Fruit fly (Drosophila melanogaster) whole organism, embryonic: ENCODE data around the gene Mettl4.
A peak's percentile ranks its signal among the peaks of the same experiment; 100 is the strongest.

Experiments
- Abd-B ChIP-seq: fragments of 200-800 bp; sonication (Bioruptor generic); optimal IDR thresholded peaks from 2 replicates; lab custom pipeline; 2018; ENCODE audit warnings: missing biosample characterization, mild to moderate bottlenecking, missing genetic modification characterization, moderate library complexity
- CG11456 ChIP-seq: fragments of 200-800 bp; sonication (Bioruptor generic); IDR thresholded peaks from 3 replicates; pipeline ENCODE4 v1.3.6; 2022; ENCODE audit warnings: missing biosample characterization, missing genetic modification characterization
- CG12659 ChIP-seq: fragments of 200-800 bp; sonication (Bioruptor generic); optimal IDR thresholded peaks from 3 replicates; lab custom pipeline; 2017; ENCODE audit warnings: mild to moderate bottlenecking, missing biosample characterization, missing genetic modification reagents, missing genetic modification characterization
- CG13296 ChIP-seq: fragments of 200-800 bp; sonication (Bioruptor generic); optimal IDR thresholded peaks from 3 replicates; lab custom pipeline; 2018; ENCODE audit warnings: missing biosample characterization, mild to moderate bottlenecking, missing genetic modification characterization
- CG14667 ChIP-seq: fragments of 200-800 bp; sonication (Bioruptor generic); IDR thresholded peaks from 2 replicates; pipeline ENCODE4 v1.3.6; 2022; ENCODE audit warnings: missing biosample characterization, missing genetic modification characterization
- CG14860 ChIP-seq: fragments of 200-800 bp; sonication (Bioruptor generic); IDR thresholded peaks from 3 replicates; pipeline ENCODE4 v1.3.6; 2022; ENCODE audit warnings: missing biosample characterization, missing genetic modification characterization; ENCODE audit not compliant: partially characterized antibody
- CG15269 ChIP-seq: fragments of 200-800 bp; sonication (Bioruptor generic); optimal IDR thresholded peaks from 2 replicates; lab custom pipeline; 2018; ENCODE audit warnings: missing biosample characterization, mild to moderate bottlenecking, missing genetic modification characterization, moderate library complexity
- CG15514 ChIP-seq: fragments of 200-800 bp; sonication (Bioruptor generic); optimal IDR thresholded peaks from 3 replicates; lab custom pipeline; 2017; ENCODE audit warnings: missing biosample characterization, missing genetic modification characterization, mild to moderate bottlenecking, moderate library complexity, missing genetic modification reagents
- CG16813 ChIP-seq: fragments of 200-800 bp; sonication (Bioruptor generic); IDR thresholded peaks from 3 replicates; pipeline ENCODE4 v1.3.6; 2022; ENCODE audit warnings: missing biosample characterization, missing genetic modification characterization; ENCODE audit not compliant: partially characterized antibody
- CG17829 ChIP-seq: fragments of 200-800 bp; optimal IDR thresholded peaks from 2 replicates; lab custom pipeline; 2019; ENCODE audit warnings: missing biosample characterization, mild to moderate bottlenecking, missing genetic modification characterization, moderate library complexity
- CG2129 ChIP-seq: fragments of 200-800 bp; sonication (Bioruptor generic); IDR thresholded peaks from 2 replicates; pipeline ENCODE4 v1.3.6; 2022; ENCODE audit warnings: missing biosample characterization, missing genetic modification characterization; ENCODE audit not compliant: partially characterized antibody
- CG2202 ChIP-seq: fragments of 200-800 bp; sonication (Bioruptor generic); optimal IDR thresholded peaks from 2 replicates; lab custom pipeline; 2018; ENCODE audit warnings: missing biosample characterization, mild to moderate bottlenecking, missing genetic modification characterization
- CG30020 ChIP-seq: fragments of 200-800 bp; optimal IDR thresholded peaks from 2 replicates; lab custom pipeline; 2019; ENCODE audit warnings: missing biosample characterization, mild to moderate bottlenecking, missing genetic modification characterization, moderate library complexity
- CG34376 ChIP-seq: fragments of 200-800 bp; sonication (Bioruptor generic); optimal IDR thresholded peaks from 2 replicates; lab custom pipeline; 2018; ENCODE audit warnings: missing biosample characterization, mild to moderate bottlenecking, missing genetic modification characterization
- CG3995 ChIP-seq: fragments of 200-800 bp; sonication (Bioruptor generic); optimal IDR thresholded peaks from 3 replicates; lab custom pipeline; 2016; ENCODE audit warnings: missing biosample characterization, missing genetic modification characterization
- CG6654 ChIP-seq: fragments of 200-800 bp; sonication (Bioruptor generic); optimal IDR thresholded peaks from 2 replicates; lab custom pipeline; 2017; ENCODE audit warnings: missing biosample characterization, mild to moderate bottlenecking, missing genetic modification characterization
- CG6765 ChIP-seq: fragments of 200-800 bp; sonication (Bioruptor generic); optimal IDR thresholded peaks from 3 replicates; lab custom pipeline; 2017; ENCODE audit warnings: missing biosample characterization, mild to moderate bottlenecking, missing genetic modification characterization
- CG6854 ChIP-seq: fragments of 200-800 bp; sonication (Bioruptor generic); optimal IDR thresholded peaks from 3 replicates; lab custom pipeline; 2017; ENCODE audit warnings: missing biosample characterization, mild to moderate bottlenecking, missing genetic modification characterization
- CG7987 ChIP-seq: fragments of 200-800 bp; sonication (Bioruptor generic); optimal IDR thresholded peaks from 2 replicates; lab custom pipeline; 2018; ENCODE audit warnings: missing biosample characterization, mild to moderate bottlenecking, missing genetic modification characterization, moderate library complexity
- CTCF ChIP-seq: fragments of 200-800 bp; sonication (Bioruptor generic); optimal IDR thresholded peaks from 2 replicates; lab custom pipeline; 2017; ENCODE audit warnings: missing biosample characterization, mild to moderate bottlenecking, missing genetic modification characterization, moderate library complexity
- Camta ChIP-seq: fragments of 200-800 bp; sonication (Bioruptor generic); optimal IDR thresholded peaks from 2 replicates; lab custom pipeline; 2016; ENCODE audit warnings: missing biosample characterization, missing genetic modification characterization
- D19A ChIP-seq: fragments of 200-800 bp; optimal IDR thresholded peaks from 3 replicates; lab custom pipeline; 2019; ENCODE audit warnings: missing biosample characterization, mild to moderate bottlenecking, missing genetic modification characterization, moderate library complexity
- Doc3 ChIP-seq: fragments of 200-800 bp; sonication (Bioruptor generic); IDR thresholded peaks from 3 replicates; pipeline ENCODE4 v1.3.6; 2022; ENCODE audit warnings: missing biosample characterization, missing genetic modification characterization; ENCODE audit not compliant: partially characterized antibody
- Elba2 ChIP-seq: fragments of 200-800 bp; sonication (Bioruptor generic); optimal IDR thresholded peaks from 3 replicates; lab custom pipeline; 2016; ENCODE audit warnings: missing biosample characterization, missing genetic modification characterization
- MBD-R2 ChIP-seq: fragments of 200-800 bp; sonication (Bioruptor generic); IDR thresholded peaks from 2 replicates; pipeline ENCODE4 v1.3.6; 2022; ENCODE audit warnings: missing biosample characterization, missing genetic modification characterization
- Myb ChIP-seq: fragments of 200-800 bp; sonication (Bioruptor generic); optimal IDR thresholded peaks from 2 replicates; lab custom pipeline; 2016; ENCODE audit warnings: missing biosample characterization, missing genetic modification characterization
- NFAT ChIP-seq: fragments of 200-800 bp; sonication (Bioruptor generic); IDR thresholded peaks from 2 replicates; pipeline ENCODE4 v1.3.6; 2022; ENCODE audit warnings: missing biosample characterization, missing genetic modification characterization
- Nf-YA ChIP-seq: fragments of 200-800 bp; sonication (Bioruptor generic); IDR thresholded peaks from 2 replicates; pipeline ENCODE4 v1.3.6; 2022; ENCODE audit warnings: missing biosample characterization, missing genetic modification characterization
- Opbp ChIP-seq: fragments of 200-800 bp; sonication (Bioruptor generic); IDR thresholded peaks from 3 replicates; pipeline ENCODE4 v1.3.6; 2022; ENCODE audit warnings: missing biosample characterization, missing genetic modification characterization; ENCODE audit not compliant: partially characterized antibody
- Optix ChIP-seq: fragments of 200-800 bp; sonication (Bioruptor generic); IDR thresholded peaks from 3 replicates; pipeline ENCODE4 v1.3.6; 2022; ENCODE audit warnings: missing biosample characterization, missing genetic modification characterization
- YL-1 ChIP-seq: fragments of 200-800 bp; sonication (Bioruptor generic); optimal IDR thresholded peaks from 3 replicates; lab custom pipeline; 2017; ENCODE audit warnings: missing biosample characterization, mild to moderate bottlenecking, missing genetic modification characterization
- ato ChIP-seq: fragments of 200-800 bp; sonication (Bioruptor generic); IDR thresholded peaks from 2 replicates; pipeline ENCODE4 v1.3.6; 2022; ENCODE audit warnings: missing biosample characterization, missing genetic modification characterization; ENCODE audit not compliant: partially characterized antibody
- chm ChIP-seq: fragments of 200-800 bp; sonication (Bioruptor generic); IDR thresholded peaks from 2 replicates; pipeline ENCODE4 v1.3.6; 2022; ENCODE audit warnings: missing biosample characterization, missing genetic modification characterization
- dmrt11E ChIP-seq: fragments of 200-800 bp; sonication (Bioruptor generic); optimal IDR thresholded peaks from 3 replicates; lab custom pipeline; 2018; ENCODE audit warnings: missing biosample characterization, mild to moderate bottlenecking, missing genetic modification characterization, moderate library complexity
- grn ChIP-seq: fragments of 200-800 bp; sonication (Bioruptor generic); optimal IDR thresholded peaks from 3 replicates; lab custom pipeline; 2017; ENCODE audit warnings: missing biosample characterization, missing genetic modification characterization
- hbn ChIP-seq: fragments of 200-800 bp; sonication (Bioruptor generic); IDR thresholded peaks from 2 replicates; pipeline ENCODE4 v1.3.6; 2022; ENCODE audit warnings: missing biosample characterization, missing genetic modification characterization; ENCODE audit not compliant: partially characterized antibody
- kni ChIP-seq: fragments of 200-800 bp; sonication (Bioruptor generic); optimal IDR thresholded peaks from 3 replicates; lab custom pipeline; 2017; ENCODE audit warnings: mild to moderate bottlenecking, missing biosample characterization, missing genetic modification reagents, missing genetic modification characterization
- knrl ChIP-seq: fragments of 200-800 bp; sonication (Bioruptor generic); IDR thresholded peaks from 3 replicates; pipeline ENCODE4 v1.3.6; 2022; ENCODE audit warnings: missing biosample characterization, missing genetic modification characterization; ENCODE audit not compliant: partially characterized antibody
- pfk ChIP-seq: fragments of 200-800 bp; sonication (Bioruptor generic); optimal IDR thresholded peaks from 2 replicates; lab custom pipeline; 2018; ENCODE audit warnings: missing biosample characterization, mild to moderate bottlenecking, missing genetic modification characterization, moderate library complexity
- phol ChIP-seq: fragments of 200-800 bp; sonication (Bioruptor generic); optimal IDR thresholded peaks from 3 replicates; lab custom pipeline; 2018; ENCODE audit warnings: missing biosample characterization, mild to moderate bottlenecking, missing genetic modification characterization, moderate library complexity
- row ChIP-seq: fragments of 200-800 bp; sonication (Bioruptor generic); IDR thresholded peaks from 3 replicates; pipeline ENCODE4 v1.3.6; 2022; ENCODE audit warnings: missing biosample characterization, missing genetic modification characterization
- sc ChIP-seq, 3 experiments: fragments of >200 bp in 2 of 3; fragments of 200-800 bp in 1 of 3; sonication (Bioruptor generic) in 1 of 3; optimal IDR thresholded peaks; 2 replicates in 2 of 3; 3 replicates in 1 of 3; lab custom pipeline; 2017; ENCODE audit warnings: mild to moderate bottlenecking in 1 of 3, missing biosample characterization in 1 of 3, missing genetic modification characterization in 1 of 3, missing genetic modification reagents in 1 of 3
- scrt ChIP-seq: fragments of 200-800 bp; sonication (Bioruptor generic); optimal IDR thresholded peaks from 2 replicates; lab custom pipeline; 2018; ENCODE audit warnings: missing biosample characterization, mild to moderate bottlenecking, missing genetic modification characterization, moderate library complexity
- stc ChIP-seq: fragments of 200-800 bp; sonication (Bioruptor generic); IDR thresholded peaks from 2 replicates; pipeline ENCODE4 v1.3.6; 2022; ENCODE audit warnings: missing biosample characterization, missing genetic modification characterization
- tx ChIP-seq: fragments of 200-800 bp; sonication (Bioruptor generic); optimal IDR thresholded peaks from 2 replicates; lab custom pipeline; 2016; ENCODE audit warnings: missing biosample characterization, missing genetic modification characterization
- vvl ChIP-seq: fragments of 200-800 bp; sonication (Bioruptor generic); IDR thresholded peaks from 2 replicates; pipeline ENCODE4 v1.3.6; 2022; ENCODE audit warnings: missing biosample characterization, missing genetic modification characterization
- wor ChIP-seq: fragments of 200-800 bp; sonication (Bioruptor generic); IDR thresholded peaks from 2 replicates; pipeline ENCODE4 v1.3.6; 2022; ENCODE audit warnings: missing biosample characterization, missing genetic modification characterization

Gene Mettl4

dm6 chr3R:16624750-16625549, 26.0 kb downstream of the Mettl4 start, which contains the start of gene Fas1 (continued):
- TF ChIP-seq CG7987, result peak; percentile 23
- TF ChIP-seq phol (tag; lab: Kevin White, UChicago), result peak; percentile 12
- peak; percentile 8 for TF ChIP-seq CG17829 (tag; lab: Kevin White, UChicago)
- peak; percentile 44 for TF ChIP-seq CG12659 (GFP tag; lab: Kevin White, UChicago)
- peak; percentile 52; the same call in 1 of the 3 replicates for TF ChIP-seq knrl (GFP tag; lab: Robert Waterston, UW)
- peak; percentile 36 for TF ChIP-seq Abd-B
- 0 out of 2 replicates have a peak, but pooled peaks have one; percentile 16 for TF ChIP-seq Nf-YA (GFP tag; lab: Robert Waterston, UW)
- TF ChIP-seq CG30020 (tag; lab: Kevin White, UChicago), result peak; percentile 6
- TF ChIP-seq Camta (GFP tag; lab: Kevin White, UChicago), result no peak
- TF ChIP-seq CG34376 (GFP tag; lab: Kevin White, UChicago), result no peak
- TF ChIP-seq CG6654 (GFP tag; lab: Kevin White, UChicago), result no peak
- TF ChIP-seq kni (GFP tag; lab: Kevin White, UChicago), result peak; percentile 85
- peak; percentile 70; the same call in 2 of the 3 replicates for TF ChIP-seq CG16813 (GFP tag; lab: Robert Waterston, UW)
- peak; percentile 44; the same call in 1 of the 3 replicates for TF ChIP-seq CG14860
- TF ChIP-seq Opbp (GFP tag; lab: Robert Waterston, UW), result peak; percentile 71
- peak; percentile 40; the same call in 1 of the 2 replicates for TF ChIP-seq hbn (GFP tag; lab: Robert Waterston, UW)
- no peak for TF ChIP-seq sc (optimal IDR thresholded peaks at IDR 0.05; lab: Kevin White, UChicago)
- no peak for TF ChIP-seq sc (GFP tag; optimal IDR thresholded peaks at IDR 0.05; lab: Kevin White, UChicago)
- peak; percentile 58 for TF ChIP-seq Myb (GFP tag; lab: Kevin White, UChicago)
- TF ChIP-seq Elba2 (GFP tag; lab: Kevin White, UChicago), result no peak
- TF ChIP-seq CG15514 (GFP tag; lab: Kevin White, UChicago), result peak; percentile 41
- TF ChIP-seq NFAT (GFP tag; lab: Robert Waterston, UW), result peak; percentile 42; the same call in 1 of the 2 replicates
- no peak for TF ChIP-seq grn (GFP tag; lab: Kevin White, UChicago)
- TF ChIP-seq vvl (GFP tag; lab: Robert Waterston, UW), result peak; percentile 61
- peak; percentile 19; the same call in 1 of the 3 replicates for TF ChIP-seq row
- TF ChIP-seq stc, result peak; percentile 9; the same call in 1 of the 2 replicates
- no peak for TF ChIP-seq CG14667 (GFP tag; lab: Robert Waterston, UW)
- peak; percentile 49 for TF ChIP-seq CG2129 (GFP tag; lab: Robert Waterston, UW)
- TF ChIP-seq CG15269 (tag; lab: Kevin White, UChicago), result no peak
- TF ChIP-seq Doc3, result peak; percentile 62
- peak; percentile 8 for TF ChIP-seq CG6765 (GFP tag; lab: Kevin White, UChicago)
- TF ChIP-seq wor (GFP tag; lab: Robert Waterston, UW), result no peak
- peak; percentile 82 for TF ChIP-seq CTCF (GFP tag; lab: Kevin White, UChicago)
- peak; percentile 2 for TF ChIP-seq D19A (tag; lab: Kevin White, UChicago)
- peak; percentile 54; the same call in 1 of the 2 replicates for TF ChIP-seq chm (GFP tag; lab: Robert Waterston, UW)
- 0 out of 3 replicates have a peak, but pooled peaks have one; percentile 15 for TF ChIP-seq Optix (GFP tag; lab: Robert Waterston, UW)
- TF ChIP-seq pfk (GFP tag; lab: Kevin White, UChicago), result no peak
- TF ChIP-seq dmrt11E, result no peak
- no peak for TF ChIP-seq tx (GFP tag; lab: Kevin White, UChicago)
- TF ChIP-seq CG6854 (GFP tag; lab: Kevin White, UChicago), result peak; percentile 40
- no peak for TF ChIP-seq CG2202 (tag; lab: Kevin White, UChicago)
- TF ChIP-seq CG13296 (GFP tag; lab: Kevin White, UChicago), result peak; percentile 16
- peak; percentile 72 for TF ChIP-seq YL-1
- no peak for TF ChIP-seq CG11456
- peak; percentile 41 for TF ChIP-seq MBD-R2 (GFP tag; lab: Robert Waterston, UW)
- peak; percentile 54 for TF ChIP-seq CG3995 (GFP tag; lab: Kevin White, UChicago)
- no peak for TF ChIP-seq scrt (GFP tag; lab: Kevin White, UChicago)
- peak; percentile 69; the same call in 1 of the 2 replicates for TF ChIP-seq ato (GFP tag; lab: Robert Waterston, UW)
